Fruit fly (Drosophila melanogaster) whole organism, embryonic: Measurements from ENCODE around the gene Fnta.

ENCODE experiments used
- Bgb ChIP-seq: fragments of 200-800 bp; sonication (Bioruptor generic); IDR thresholded peaks from 2 replicates; pipeline ENCODE4 v1.3.6; 2022; ENCODE audit warnings: missing biosample characterization, missing genetic modification characterization; ENCODE audit not compliant: partially characterized antibody
- Blimp-1 ChIP-seq: fragments of 200-800 bp; sonication (Bioruptor generic); optimal IDR thresholded peaks from 3 replicates; lab custom pipeline; 2018; ENCODE audit warnings: missing biosample characterization, missing genetic modification characterization, mild to moderate bottlenecking, moderate library complexity, missing genetic modification reagents
- CG12391 ChIP-seq: fragments of 200-800 bp; sonication (Bioruptor generic); optimal IDR thresholded peaks from 3 replicates; lab custom pipeline; 2018; ENCODE audit warnings: missing biosample characterization, mild to moderate bottlenecking, missing genetic modification characterization, moderate library complexity
- CG14965 ChIP-seq: fragments of 200-800 bp; sonication (Bioruptor generic); optimal IDR thresholded peaks from 2 replicates; lab custom pipeline; 2016; ENCODE audit warnings: missing biosample characterization, missing genetic modification characterization, borderline replicate concordance
- CG15011 ChIP-seq: fragments of 200-800 bp; sonication (Bioruptor generic); optimal IDR thresholded peaks from 3 replicates; lab custom pipeline; 2018; ENCODE audit warnings: missing biosample characterization, mild to moderate bottlenecking, missing genetic modification characterization
- CG1603 ChIP-seq: fragments of 200-800 bp; sonication (Bioruptor generic); optimal IDR thresholded peaks from 2 replicates; lab custom pipeline; 2019; ENCODE audit warnings: missing biosample characterization, mild to moderate bottlenecking, missing genetic modification characterization, moderate library complexity
- CG17328 ChIP-seq: fragments of 200-800 bp; sonication (Bioruptor generic); IDR thresholded peaks from 2 replicates; pipeline ENCODE4 v1.3.6; 2022; ENCODE audit warnings: missing biosample characterization, missing genetic modification characterization
- CG2120 ChIP-seq: fragments of 200-800 bp; sonication (Bioruptor generic); optimal IDR thresholded peaks from 3 replicates; lab custom pipeline; 2016; ENCODE audit warnings: missing biosample characterization, missing genetic modification characterization
- CG2678 ChIP-seq: fragments of 200-800 bp; sonication (Bioruptor generic); optimal IDR thresholded peaks from 3 replicates; lab custom pipeline; 2019; ENCODE audit warnings: missing biosample characterization, mild to moderate bottlenecking, missing genetic modification characterization, moderate library complexity
- CG3726 ChIP-seq: fragments of 200-800 bp; sonication (Bioruptor generic); IDR thresholded peaks from 3 replicates; pipeline ENCODE4, ENCODE4 v1.3.6; 2022; ENCODE audit warnings: missing biosample characterization, missing genetic modification characterization
- CG42726 ChIP-seq: fragments of 200-800 bp; sonication (Bioruptor generic); IDR thresholded peaks from 2 replicates; pipeline ENCODE4 v1.3.6; 2022; ENCODE audit warnings: missing biosample characterization, missing genetic modification characterization; ENCODE audit not compliant: partially characterized antibody
- CG4328 ChIP-seq: fragments of 200-800 bp; sonication (Bioruptor generic); optimal IDR thresholded peaks from 3 replicates; lab custom pipeline; 2017; ENCODE audit warnings: missing biosample characterization, missing genetic modification reagents, missing genetic modification characterization
- CG4404 ChIP-seq: fragments of 200-800 bp; sonication (Bioruptor generic); IDR thresholded peaks from 2 replicates; pipeline ENCODE4 v1.3.6; 2022; ENCODE audit warnings: missing biosample characterization, missing genetic modification characterization
- CG5953 ChIP-seq: fragments of 200-800 bp; sonication (Bioruptor generic); IDR thresholded peaks from 2 replicates; pipeline ENCODE4 v1.3.6; 2022; ENCODE audit warnings: missing biosample characterization, missing genetic modification characterization
- CG6175 ChIP-seq: fragments of 200-800 bp; sonication (Bioruptor generic); IDR thresholded peaks from 3 replicates; pipeline ENCODE4 v1.3.6; 2022; ENCODE audit warnings: missing biosample characterization, missing genetic modification characterization
- CG7271 ChIP-seq: fragments of 200-800 bp; sonication (Bioruptor generic); optimal IDR thresholded peaks from 2 replicates; lab custom pipeline; 2018; ENCODE audit warnings: missing biosample characterization, mild to moderate bottlenecking, missing genetic modification characterization, moderate library complexity
- CG7372 ChIP-seq: fragments of 200-800 bp; sonication (Bioruptor generic); IDR thresholded peaks from 2 replicates; pipeline ENCODE4 v1.3.6; 2022; ENCODE audit warnings: missing biosample characterization, missing genetic modification characterization
- CG7839 ChIP-seq: fragments of 200-800 bp; sonication (Bioruptor generic); optimal IDR thresholded peaks from 3 replicates; lab custom pipeline; 2018; ENCODE audit warnings: missing biosample characterization, mild to moderate bottlenecking, missing genetic modification characterization, moderate library complexity
- CG7963 ChIP-seq: fragments of 200-800 bp; sonication (Bioruptor generic); IDR thresholded peaks from 3 replicates; pipeline ENCODE4 v1.3.6; 2022; ENCODE audit warnings: missing biosample characterization, missing genetic modification characterization; ENCODE audit not compliant: partially characterized antibody
- CG7987 ChIP-seq: fragments of 200-800 bp; sonication (Bioruptor generic); optimal IDR thresholded peaks from 2 replicates; lab custom pipeline; 2018; ENCODE audit warnings: missing biosample characterization, mild to moderate bottlenecking, missing genetic modification characterization, moderate library complexity
- CG8388 ChIP-seq: fragments of 200-800 bp; sonication (Bioruptor generic); optimal IDR thresholded peaks from 2 replicates; lab custom pipeline; 2019; ENCODE audit warnings: missing biosample characterization, mild to moderate bottlenecking, missing genetic modification characterization, moderate library complexity
- CG8924 ChIP-seq: fragments of 200-800 bp; optimal IDR thresholded peaks from 3 replicates; lab custom pipeline; 2019; ENCODE audit warnings: missing biosample characterization, mild to moderate bottlenecking, missing genetic modification characterization, moderate library complexity
- CG9797 ChIP-seq: fragments of 200-800 bp; sonication (Bioruptor generic); optimal IDR thresholded peaks from 3 replicates; lab custom pipeline; 2018; ENCODE audit warnings: missing biosample characterization, mild to moderate bottlenecking, missing genetic modification characterization
- Deaf1 ChIP-seq: fragments of 200-800 bp; optimal IDR thresholded peaks from 3 replicates; lab custom pipeline; 2019; ENCODE audit warnings: missing biosample characterization, mild to moderate bottlenecking, missing genetic modification characterization, moderate library complexity
- Dip3 ChIP-seq: fragments of 200-800 bp; sonication (Bioruptor generic); optimal IDR thresholded peaks from 3 replicates; lab custom pipeline; 2016; ENCODE audit warnings: missing biosample characterization, missing genetic modification characterization
- Kr ChIP-seq: fragments of 200-800 bp; sonication (Bioruptor generic); optimal IDR thresholded peaks from 2 replicates; lab custom pipeline; 2017; ENCODE audit warnings: missing biosample characterization, mild to moderate bottlenecking, missing genetic modification characterization
- Mrtf ChIP-seq: fragments of 200-800 bp; sonication (Bioruptor generic); IDR thresholded peaks from 3 replicates; pipeline ENCODE4 v1.3.6; 2022; ENCODE audit warnings: missing biosample characterization, missing genetic modification characterization
- Six4 ChIP-seq: fragments of 200-800 bp; sonication (Bioruptor generic); optimal IDR thresholded peaks from 2 replicates; lab custom pipeline; 2016; ENCODE audit warnings: missing biosample characterization, missing genetic modification characterization
- Tbp ChIP-seq: fragments of >200 bp; optimal IDR thresholded peaks from 2 replicates; lab custom pipeline; 2018; ENCODE audit warnings: missing biosample characterization, missing genetic modification characterization
- Usf ChIP-seq: fragments of 200-800 bp; sonication (Bioruptor generic); optimal IDR thresholded peaks from 2 replicates; lab custom pipeline; 2017; ENCODE audit warnings: missing genotype, missing biosample characterization, missing genetic modification characterization
- ac ChIP-seq: fragments of 200-800 bp; sonication (Bioruptor generic); optimal IDR thresholded peaks from 3 replicates; lab custom pipeline; 2017; ENCODE audit warnings: missing biosample characterization, mild to moderate bottlenecking, missing genetic modification characterization
- ato ChIP-seq: fragments of 200-800 bp; sonication (Bioruptor generic); IDR thresholded peaks from 2 replicates; pipeline ENCODE4 v1.3.6; 2022; ENCODE audit warnings: missing biosample characterization, missing genetic modification characterization; ENCODE audit not compliant: partially characterized antibody
- az2 ChIP-seq: fragments of 200-800 bp; sonication (Bioruptor generic); optimal IDR thresholded peaks from 3 replicates; lab custom pipeline; 2016; ENCODE audit warnings: missing biosample characterization, missing genetic modification characterization
- bab2 ChIP-seq: fragments of 200-800 bp; sonication (Bioruptor generic); optimal IDR thresholded peaks from 2 replicates; lab custom pipeline; 2016; ENCODE audit warnings: missing biosample characterization, missing genetic modification characterization
- chm ChIP-seq: fragments of 200-800 bp; sonication (Bioruptor generic); IDR thresholded peaks from 2 replicates; pipeline ENCODE4 v1.3.6; 2022; ENCODE audit warnings: missing biosample characterization, missing genetic modification characterization
- crc ChIP-seq: fragments of 200-800 bp; sonication (Bioruptor generic); optimal IDR thresholded peaks from 2 replicates; lab custom pipeline; 2016; ENCODE audit warnings: missing biosample characterization, missing genetic modification characterization
- crp ChIP-seq, 2 experiments: fragments of 200-800 bp; sonication (Bioruptor generic); optimal IDR thresholded peaks; 2 replicates in 1 of 2; 3 replicates in 1 of 2; lab custom pipeline; 2017; ENCODE audit warnings: missing biosample characterization in 2 of 2, missing genetic modification characterization in 2 of 2, mild to moderate bottlenecking in 1 of 2, moderate library complexity in 1 of 2
- dimm ChIP-seq: fragments of 200-800 bp; sonication (Bioruptor generic); IDR thresholded peaks from 2 replicates; pipeline ENCODE4 v1.3.6; 2022; ENCODE audit warnings: missing biosample characterization, missing genetic modification characterization
- fd64A ChIP-seq: fragments of 200-800 bp; sonication (Bioruptor generic); optimal IDR thresholded peaks from 3 replicates; lab custom pipeline; 2018; ENCODE audit warnings: missing biosample characterization, mild to moderate bottlenecking, missing genetic modification characterization
- gcm2 ChIP-seq: fragments of 200-800 bp; sonication (Bioruptor generic); optimal IDR thresholded peaks from 2 replicates; lab custom pipeline; 2016; ENCODE audit warnings: missing biosample characterization, missing genetic modification characterization
- her ChIP-seq: fragments of 200-800 bp; sonication (Bioruptor generic); optimal IDR thresholded peaks from 2 replicates; lab custom pipeline; 2016; ENCODE audit warnings: missing biosample characterization, missing genetic modification characterization
- ind ChIP-seq: fragments of 200-800 bp; sonication (Bioruptor generic); optimal IDR thresholded peaks from 3 replicates; lab custom pipeline; 2016; ENCODE audit warnings: missing biosample characterization, missing genetic modification characterization
- kay ChIP-seq: fragments of 200-800 bp; sonication (Bioruptor generic); optimal IDR thresholded peaks from 2 replicates; lab custom pipeline; 2016; ENCODE audit warnings: missing biosample characterization, missing genetic modification characterization
- lilli ChIP-seq: fragments of 200-800 bp; sonication (Bioruptor generic); optimal IDR thresholded peaks from 3 replicates; lab custom pipeline; 2016; ENCODE audit warnings: missing biosample characterization, missing genetic modification characterization
- mam ChIP-seq: fragments of 200-800 bp; sonication (Bioruptor generic); optimal IDR thresholded peaks from 3 replicates; lab custom pipeline; 2016; ENCODE audit warnings: missing biosample characterization, missing genetic modification characterization
- mirr ChIP-seq: fragments of 200-800 bp; sonication (Bioruptor generic); optimal IDR thresholded peaks from 3 replicates; lab custom pipeline; 2018; ENCODE audit warnings: missing biosample characterization, mild to moderate bottlenecking, missing genetic modification characterization
- nerfin-2 ChIP-seq: fragments of 200-800 bp; sonication (Bioruptor generic); IDR thresholded peaks from 2 replicates; pipeline ENCODE4 v1.3.6; 2022; ENCODE audit warnings: missing biosample characterization, missing genetic modification characterization; ENCODE audit not compliant: partially characterized antibody
- pum ChIP-seq: fragments of 200-800 bp; sonication (Bioruptor generic); optimal IDR thresholded peaks from 2 replicates; lab custom pipeline; 2016; ENCODE audit warnings: missing biosample characterization, missing genetic modification characterization
- sna ChIP-seq: fragments of 200-800 bp; sonication (Bioruptor generic); IDR thresholded peaks from 2 replicates; pipeline ENCODE4 v1.3.6; 2022; ENCODE audit warnings: missing biosample characterization, missing genetic modification characterization; ENCODE audit not compliant: partially characterized antibody
- so ChIP-seq: fragments of 200-800 bp; sonication (Bioruptor generic); IDR thresholded peaks from 3 replicates; pipeline ENCODE4 v1.3.6; 2022; ENCODE audit warnings: missing biosample characterization, missing genetic modification characterization

The Fnta gene

DNA sequence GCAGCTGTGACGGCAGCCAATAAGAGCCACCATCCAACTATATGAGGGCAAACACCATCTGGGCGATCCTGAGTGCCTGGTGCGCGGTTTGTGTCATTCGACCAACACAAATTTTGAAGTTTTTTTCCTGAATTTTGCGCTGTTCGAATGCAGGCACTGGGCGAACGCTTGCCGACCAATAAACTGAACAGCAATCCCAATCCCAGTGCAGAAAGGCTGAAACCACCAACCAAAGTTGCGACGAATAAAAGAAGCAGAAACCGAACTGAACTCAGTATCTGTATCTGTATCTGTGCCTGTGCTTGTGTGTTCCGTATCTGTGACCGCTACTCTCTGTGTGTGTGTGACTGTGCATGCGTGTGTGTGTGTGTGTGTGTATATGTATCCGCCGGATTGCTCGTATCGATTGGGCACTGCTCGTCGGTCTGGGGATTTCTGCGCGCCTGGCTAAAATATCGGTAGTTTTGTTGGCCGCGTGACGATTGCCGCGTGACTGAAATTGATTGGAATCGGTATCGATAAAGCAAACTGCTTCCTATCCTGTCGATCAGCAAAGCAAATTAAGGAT is 18.9 kb downstream of the Fnta start (continued):
- TF ChIP-seq CG8924 (tag; lab: Kevin White, UChicago) = no peak
- TF ChIP-seq Kr (GFP tag; lab: Kevin White, UChicago) = no peak
- no peak for TF ChIP-seq ind (GFP tag; lab: Kevin White, UChicago)
- TF ChIP-seq Six4 = no peak
- no peak for TF ChIP-seq CG3726 (GFP tag; lab: Robert Waterston, UW)
- TF ChIP-seq CG2120 (GFP tag; lab: Kevin White, UChicago) = no peak
- TF ChIP-seq CG9797 = no peak
- no peak for TF ChIP-seq dimm
- no peak for TF ChIP-seq CG14965 (GFP tag; lab: Kevin White, UChicago)
- no peak for TF ChIP-seq Blimp-1
- TF ChIP-seq CG1603 (tag; lab: Kevin White, UChicago) = peak; percentile 2
- TF ChIP-seq her (GFP tag; lab: Kevin White, UChicago) = peak; percentile 50
- no peak for TF ChIP-seq Dip3
- peak; percentile 41 for TF ChIP-seq fd64A
- no peak for TF ChIP-seq CG17328
- TF ChIP-seq gcm2 = no peak
- no peak for TF ChIP-seq Tbp (GFP tag; lab: Kevin White, UChicago)
- TF ChIP-seq CG5953 (GFP tag; lab: Robert Waterston, UW) = no peak
- TF ChIP-seq kay (GFP tag; lab: Kevin White, UChicago) = no peak
- TF ChIP-seq mirr (GFP tag; lab: Kevin White, UChicago) = peak; percentile 72
- no peak for TF ChIP-seq lilli (GFP tag; lab: Kevin White, UChicago)
- peak; percentile 76 for TF ChIP-seq CG42726 (GFP tag; lab: Robert Waterston, UW)
- TF ChIP-seq CG4404 (GFP tag; lab: Robert Waterston, UW) = no peak
- peak; percentile 31 for TF ChIP-seq CG4328
- no peak for TF ChIP-seq crp (GFP tag; optimal IDR thresholded peaks at IDR 0.05; lab: Kevin White, UChicago)
- TF ChIP-seq ac (GFP tag; lab: Kevin White, UChicago) = no peak
- TF ChIP-seq CG6175 (GFP tag; lab: Robert Waterston, UW) = peak; percentile 60; the same call in 1 of the 3 replicates
- TF ChIP-seq nerfin-2 (GFP tag; lab: Robert Waterston, UW) = peak; percentile 61
- TF ChIP-seq ato (GFP tag; lab: Robert Waterston, UW) = peak; percentile 73
- TF ChIP-seq az2 = no peak
- peak; percentile 77 for TF ChIP-seq chm (GFP tag; lab: Robert Waterston, UW)
- no peak for TF ChIP-seq Mrtf (GFP tag; lab: Robert Waterston, UW)
- TF ChIP-seq sna (GFP tag; lab: Robert Waterston, UW) = peak; percentile 84
- TF ChIP-seq CG12391 (tag; lab: Kevin White, UChicago) = no peak
- no peak for TF ChIP-seq CG15011
- no peak for TF ChIP-seq bab2 (GFP tag; lab: Kevin White, UChicago)
- peak; percentile 80 for TF ChIP-seq Deaf1
- no peak for TF ChIP-seq CG7372 (GFP tag; lab: Robert Waterston, UW)
- no peak for TF ChIP-seq CG7271
- no peak for TF ChIP-seq CG2678 (tag; lab: Kevin White, UChicago)
- TF ChIP-seq CG7839 (tag; lab: Kevin White, UChicago) = no peak
- no peak for TF ChIP-seq Usf (GFP tag; lab: Kevin White, UChicago)
- no peak for TF ChIP-seq crc
- no peak for TF ChIP-seq mam
- TF ChIP-seq so (GFP tag; lab: Robert Waterston, UW) = peak; percentile 65; the same call in 2 of the 3 replicates
- TF ChIP-seq CG7963 (GFP tag; lab: Robert Waterston, UW) = peak; percentile 71
- no peak for TF ChIP-seq CG8388
- peak; percentile 76 for TF ChIP-seq Bgb (GFP tag; lab: Robert Waterston, UW)
- TF ChIP-seq CG7987 = peak; percentile 63
- no peak for TF ChIP-seq pum (GFP tag; lab: Kevin White, UChicago)
